Worm (Caenorhabditis elegans) whole organism, L2 larva: ENCODE measurements around the gene C55A6.7.
"Not testable (repeated sequence)": the region's sequence is repeated elsewhere in the genome, so short reads cannot be mapped to it uniquely, and the experiment has no call there.

Experiments
- C34F6.9 ChIP-seq: fragments of 150-350 bp; optimal IDR thresholded peaks from 2 replicates; lab custom pipeline; 2014; ENCODE audit warnings: missing biosample characterization, missing genetic modification characterization
- F13H6.1 ChIP-seq: sonication (generic microtip); optimal IDR thresholded peaks from 2 replicates; lab custom pipeline; 2016; ENCODE audit warnings: missing genetic modification characterization, missing compliant biosample characterization
- R02D3.7 ChIP-seq: fragments of 150-350 bp; optimal IDR thresholded peaks from 2 replicates; lab custom pipeline; 2014; ENCODE audit warnings: missing biosample characterization, missing genetic modification characterization
- ZK546.5 ChIP-seq: sonication (generic microtip); optimal IDR thresholded peaks from 2 replicates; lab custom pipeline; 2017; ENCODE audit warnings: missing biosample characterization, missing genetic modification characterization
- blmp-1 ChIP-seq: sonication (generic microtip); optimal IDR thresholded peaks from 2 replicates; lab custom pipeline; 2017; ENCODE audit warnings: missing genetic modification characterization, mild to moderate bottlenecking, missing compliant biosample characterization, antibody characterized with exemption, moderate library complexity; ENCODE audit not compliant: insufficient read depth
- ceh-16 ChIP-seq: fragments of 150-350 bp; optimal IDR thresholded peaks from 2 replicates; lab custom pipeline; 2014; ENCODE audit warnings: missing biosample characterization, missing genetic modification characterization
- ceh-82 ChIP-seq: fragments of 150-350 bp; optimal IDR thresholded peaks from 2 replicates; lab custom pipeline; 2014; ENCODE audit warnings: missing biosample characterization, missing genetic modification characterization
- crh-2 ChIP-seq: sonication (generic microtip); optimal IDR thresholded peaks from 2 replicates; lab custom pipeline; 2017; ENCODE audit warnings: missing biosample characterization, missing genetic modification characterization
- dmd-4 ChIP-seq: sonication (generic microtip); optimal IDR thresholded peaks from 2 replicates; lab custom pipeline; 2017; ENCODE audit warnings: missing biosample characterization, missing genetic modification characterization
- elt-1 ChIP-seq: fragments of 150-350 bp; optimal IDR thresholded peaks from 2 replicates; lab custom pipeline; 2014; ENCODE audit warnings: missing biosample characterization, missing genetic modification characterization
- elt-3 ChIP-seq: sonication (generic microtip); optimal IDR thresholded peaks from 2 replicates; lab custom pipeline; 2017; ENCODE audit warnings: missing biosample characterization, missing genetic modification characterization
- fos-1 ChIP-seq: fragments of 150-350 bp; optimal IDR thresholded peaks from 2 replicates; lab custom pipeline; 2014; ENCODE audit warnings: missing biosample characterization, missing genetic modification characterization
- gmeb-1 ChIP-seq: fragments of 150-350 bp; optimal IDR thresholded peaks from 2 replicates; lab custom pipeline; 2014; ENCODE audit warnings: missing biosample characterization, missing genetic modification characterization
- lin-11 ChIP-seq: fragments of 150-350 bp; sonication (generic microtip); optimal IDR thresholded peaks from 2 replicates; lab custom pipeline; 2014; ENCODE audit warnings: missing biosample characterization, missing genetic modification characterization, inconsistent platforms, mixed read lengths
- lin-13 ChIP-seq: fragments of 150-350 bp; optimal IDR thresholded peaks from 2 replicates; lab custom pipeline; 2014; ENCODE audit warnings: missing biosample characterization, missing genetic modification reagents, missing genetic modification characterization
- lsy-2 ChIP-seq, 2 experiments: fragments of 150-350 bp in 1 of 2; sonication (generic microtip) in 1 of 2; optimal IDR thresholded peaks; 2 replicates each; lab custom pipeline; 2014 to 2017; ENCODE audit warnings: missing biosample characterization in 2 of 2, missing genetic modification characterization in 2 of 2
- mbf-1 ChIP-seq: sonication (generic microtip); optimal IDR thresholded peaks from 2 replicates; lab custom pipeline; 2017; ENCODE audit warnings: missing biosample characterization, missing genetic modification characterization
- mdl-1 ChIP-seq, 2 experiments: fragments of 150-350 bp in 1 of 2; sonication (generic microtip) in 1 of 2; optimal IDR thresholded peaks; 2 replicates each; lab custom pipeline; 2017; ENCODE audit warnings: missing biosample characterization in 2 of 2, missing genetic modification characterization in 2 of 2
- nhr-12 ChIP-seq: fragments of 150-350 bp; optimal IDR thresholded peaks from 2 replicates; lab custom pipeline; 2014; ENCODE audit warnings: missing biosample characterization, missing genetic modification characterization
- nhr-129 ChIP-seq: fragments of 150-350 bp; optimal IDR thresholded peaks from 2 replicates; lab custom pipeline; 2014; ENCODE audit warnings: missing biosample characterization, missing genetic modification characterization
- nhr-21 ChIP-seq: fragments of 150-350 bp; optimal IDR thresholded peaks from 2 replicates; lab custom pipeline; 2014; ENCODE audit warnings: missing biosample characterization, missing genetic modification characterization
- nhr-23 ChIP-seq: fragments of 150-350 bp; optimal IDR thresholded peaks from 2 replicates; lab custom pipeline; 2014; ENCODE audit warnings: missing biosample characterization, missing genetic modification reagents, missing genetic modification characterization
- nhr-237 ChIP-seq: fragments of 150-350 bp; optimal IDR thresholded peaks from 2 replicates; lab custom pipeline; 2014; ENCODE audit warnings: missing biosample characterization, missing genetic modification characterization
- nhr-25 ChIP-seq: fragments of 150-350 bp; sonication (generic microtip); optimal IDR thresholded peaks from 3 replicates; lab custom pipeline; 2014; ENCODE audit warnings: missing biosample characterization, missing genetic modification characterization
- nhr-6 ChIP-seq: fragments of 150-350 bp; optimal IDR thresholded peaks from 2 replicates; lab custom pipeline; 2014; ENCODE audit warnings: missing biosample characterization, missing genetic modification characterization
- nhr-77 ChIP-seq: fragments of 150-350 bp; optimal IDR thresholded peaks from 2 replicates; lab custom pipeline; 2014; ENCODE audit warnings: missing biosample characterization, missing genetic modification characterization
- sem-4 ChIP-seq: fragments of 150-350 bp; optimal IDR thresholded peaks from 2 replicates; lab custom pipeline; 2014; ENCODE audit warnings: missing biosample characterization, missing genetic modification reagents, missing genetic modification characterization
- skn-1 ChIP-seq: sonication (generic microtip); optimal IDR thresholded peaks from 2 replicates; lab custom pipeline; 2017; ENCODE audit warnings: missing biosample characterization, missing genetic modification characterization
- sma-3 ChIP-seq: sonication (generic microtip); optimal IDR thresholded peaks from 2 replicates; lab custom pipeline; 2016; ENCODE audit warnings: missing genetic modification reagents, missing genetic modification characterization, missing compliant biosample characterization
- sma-9 ChIP-seq, 2 experiments: fragments of 150-350 bp in 1 of 2; sonication (generic microtip) in 1 of 2; optimal IDR thresholded peaks; 2 replicates each; lab custom pipeline; 2014 to 2016; ENCODE audit warnings: missing genetic modification characterization in 2 of 2, mild to moderate bottlenecking in 1 of 2, missing biosample characterization in 1 of 2, missing compliant biosample characterization in 1 of 2, missing genetic modification reagents in 1 of 2, moderate library complexity in 1 of 2
- unc-55 ChIP-seq: fragments of 150-350 bp; sonication (generic microtip); optimal IDR thresholded peaks from 3 replicates; lab custom pipeline; 2014; ENCODE audit warnings: missing biosample characterization, missing genetic modification reagents, missing genetic modification characterization
- unc-62 ChIP-seq: fragments of 150-350 bp; optimal IDR thresholded peaks from 2 replicates; lab custom pipeline; 2014; ENCODE audit warnings: missing biosample characterization, missing genetic modification reagents, missing genetic modification characterization
- zag-1 ChIP-seq: fragments of 150-350 bp; optimal IDR thresholded peaks from 2 replicates; lab custom pipeline; 2014; ENCODE audit warnings: missing biosample characterization, missing genetic modification characterization
- ztf-1 ChIP-seq: fragments of 200-800 bp; sonication (Bioruptor generic); conservative IDR thresholded peaks from 2 replicates; pipeline ENCODE4 v1.3.6; 2022; ENCODE audit warnings: missing genetic modification characterization, missing compliant biosample characterization
- ztf-11 ChIP-seq: sonication (generic microtip); optimal IDR thresholded peaks from 2 replicates; lab custom pipeline; 2017; ENCODE audit warnings: missing biosample characterization, missing genetic modification characterization
- ztf-4 ChIP-seq: fragments of 150-350 bp; optimal IDR thresholded peaks from 2 replicates; lab custom pipeline; 2014; ENCODE audit warnings: missing biosample characterization, missing genetic modification characterization

Gene C55A6.7

DNA sequence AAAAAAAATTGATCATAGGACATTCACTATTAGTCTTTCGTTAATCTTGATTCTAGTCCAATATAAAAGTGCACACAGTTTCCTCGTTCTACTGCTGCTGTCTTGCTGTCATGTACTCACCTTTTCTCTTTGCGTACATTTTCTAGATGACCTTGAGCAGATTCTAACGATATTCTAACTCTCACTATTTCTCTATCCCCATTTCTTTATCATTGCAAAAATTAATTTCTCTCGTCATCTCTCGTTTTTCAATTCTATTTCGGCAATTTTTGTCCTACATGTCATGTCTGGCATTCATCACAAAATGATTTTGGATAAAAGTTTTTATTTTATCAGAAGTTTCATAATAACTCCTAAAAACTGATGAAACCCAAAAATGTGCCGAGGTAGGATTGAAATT is 11.6 kb downstream of the C55A6.7 start, which contains the start of gene ttll-5:
Gene ttll-5 (plus strand): TSS at position 288 of the 400 bp plus-strand sequence.
- TF ChIP-seq zag-1 (tag; lab: Kevin White, UChicago) (no peak), nhr-12 (no peak), ztf-4 (tag; lab: Kevin White, UChicago) (no peak), unc-62 (no peak), dmd-4 (no peak), R02D3.7 (tag; lab: Kevin White, UChicago) (no peak), unc-55 (no peak), mbf-1 (tag; lab: Kevin White, UChicago) (no peak), elt-1 (tag; lab: Kevin White, UChicago) (no peak), blmp-1 (tag; lab: Kevin White, UChicago) (peak; percentile 70), skn-1 (no peak), nhr-25 (tag; lab: Kevin White, UChicago) (peak; percentile 66), nhr-6 (tag; lab: Kevin White, UChicago) (no peak), sem-4 (tag; lab: Kevin White, UChicago) (no peak), fos-1 (tag; lab: Kevin White, UChicago) (peak; percentile 35), ceh-82 (tag; lab: Kevin White, UChicago) (no peak), nhr-237 (no peak), sma-3 (GFP tag; lab: Kevin White, UChicago) (peak; percentile 12), ztf-11 (tag; lab: Kevin White, UChicago) (no peak), lsy-2 (tag; optimal IDR thresholded peaks at IDR 0.05; lab: Kevin White, UChicago) (no peak), elt-3 (tag; lab: Kevin White, UChicago) (no peak), ceh-16 (tag; lab: Kevin White, UChicago) (no peak), sma-9 (GFP tag; optimal IDR thresholded peaks at IDR 0.05; lab: Kevin White, UChicago) (peak; percentile 87), sma-9 (tag; optimal IDR thresholded peaks at IDR 0.05; lab: Kevin White, UChicago) (no peak), ztf-1 (no peak)

- TF ChIP-seq blmp-1 (tag; lab: Kevin White, UChicago) (no peak), ztf-11 (tag; lab: Kevin White, UChicago) (no peak), nhr-129 (tag; lab: Kevin White, UChicago) (peak; percentile 46), ZK546.5 (no peak), nhr-21 (tag; lab: Kevin White, UChicago) (no peak), nhr-77 (tag; lab: Kevin White, UChicago) (no peak), elt-1 (tag; lab: Kevin White, UChicago) (no peak), nhr-6 (tag; lab: Kevin White, UChicago) (no peak), nhr-23 (tag; lab: Kevin White, UChicago) (no peak), C34F6.9 (tag; lab: Kevin White, UChicago) (peak; percentile 44), mdl-1 (tag; optimal IDR thresholded peaks at IDR 0.05; lab: Kevin White, UChicago) (no peak), sma-9 (GFP tag; optimal IDR thresholded peaks at IDR 0.05; lab: Kevin White, UChicago) (peak; percentile 52), sma-9 (tag; optimal IDR thresholded peaks at IDR 0.05; lab: Kevin White, UChicago) (no peak), fos-1 (tag; lab: Kevin White, UChicago) (no peak), gmeb-1 (no peak), nhr-25 (tag; lab: Kevin White, UChicago) (no peak), F13H6.1 (peak; percentile 80), nhr-12 (no peak), zag-1 (tag; lab: Kevin White, UChicago) (no peak), lsy-2 (tag; optimal IDR thresholded peaks at IDR 0.05; lab: Kevin White, UChicago) (peak in 1 of 2 experiments; percentile 36)
These were observed 14.0 kb downstream of the C55A6.7 start for ce11 chrV:11506347-11506746.

ce11 chrV:11504853-11505397 is 15.4 kb downstream of the C55A6.7 start, which contains the start of the genes C55A6.1 and C55A6.10:
Gene C55A6.1 (minus strand): TSS chrV:11504968.
Gene C55A6.10 (plus strand): TSS chrV:11505347.
- TF ChIP-seq fos-1 (tag; lab: Kevin White, UChicago) (peak; percentile 25), sma-9 (GFP tag; optimal IDR thresholded peaks at IDR 0.05; lab: Kevin White, UChicago) (peak; percentile 69), lsy-2 (tag; optimal IDR thresholded peaks at IDR 0.05; lab: Kevin White, UChicago) (peak; percentile 34 to 73), nhr-21 (tag; lab: Kevin White, UChicago) (peak; percentile 40), lin-11 (tag; lab: Kevin White, UChicago) (peak; percentile 70), sem-4 (tag; lab: Kevin White, UChicago) (peak; percentile 46), blmp-1 (tag; lab: Kevin White, UChicago) (peak; percentile 10), sma-3 (GFP tag; lab: Kevin White, UChicago) (peak; percentile 83), gmeb-1 (peak; percentile 59), lin-13 (GFP tag; lab: Kevin White, UChicago) (peak; percentile 69), C34F6.9 (tag; lab: Kevin White, UChicago) (peak; percentile 63), F13H6.1 (peak; percentile 85), zag-1 (tag; lab: Kevin White, UChicago) (peak; percentile 2), nhr-6 (tag; lab: Kevin White, UChicago) (peak; percentile 18), crh-2 (peak; percentile 73), mdl-1 (tag; optimal IDR thresholded peaks at IDR 0.05; lab: Kevin White, UChicago) (peak in 1 of 2 experiments; percentile 8), nhr-25 (tag; lab: Kevin White, UChicago) (peak; percentile 74), nhr-129 (tag; lab: Kevin White, UChicago) (peak; percentile 54), unc-55 (peak; percentile 66)
- TF ChIP-seq sma-9 (tag; optimal IDR thresholded peaks at IDR 0.05; lab: Kevin White, UChicago) = not testable (repeated sequence)
- TF ChIP-seq, all 48 proteins: peak for 19; not testable (repeated sequence) for 29
